Fruit fly (Drosophila melanogaster): ENCODE data around the gene CG42748.

DNA sequence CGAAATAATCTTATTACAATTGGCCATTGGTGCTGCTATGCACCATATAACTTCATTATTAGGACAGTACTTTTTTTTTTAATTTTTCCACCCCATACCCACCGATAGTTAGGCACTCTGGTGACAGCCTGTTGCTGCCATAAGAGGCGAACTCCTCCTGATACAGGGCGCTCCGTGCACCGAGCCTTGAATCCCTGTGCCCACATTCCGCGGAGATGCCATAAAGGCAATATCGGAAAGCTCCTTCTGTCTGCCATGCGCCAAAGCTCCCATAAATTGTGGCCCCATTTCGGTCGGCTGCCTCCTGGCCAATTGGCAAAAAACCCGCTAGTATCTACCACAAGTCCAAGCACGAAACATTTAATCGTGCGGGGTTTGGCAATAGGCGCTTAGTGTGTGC is 22.2 kb downstream of the CG42748 start:
- no peak for TF ChIP-seq CG8119 (GFP tag; IDR thresholded peaks at IDR 0.05)
- TF ChIP-seq ss (GFP tag; optimal IDR thresholded peaks at IDR 0.05), result no peak
- no peak for TF ChIP-seq CG32006 (GFP tag; optimal IDR thresholded peaks at IDR 0.05)
- TF ChIP-seq CG34406 (GFP tag; optimal IDR thresholded peaks at IDR 0.05), result no peak
- TF ChIP-seq CG31627 (GFP tag; optimal IDR thresholded peaks at IDR 0.05), result no peak
- no peak for TF ChIP-seq CG6854 (GFP tag; optimal IDR thresholded peaks at IDR 0.05)
- TF ChIP-seq Lpt (GFP tag; optimal IDR thresholded peaks at IDR 0.05), result no peak
- TF ChIP-seq CG11902 (GFP tag; optimal IDR thresholded peaks at IDR 0.05), result no peak
- no peak for TF ChIP-seq CG4318 (GFP tag; optimal IDR thresholded peaks at IDR 0.05)
- no peak for TF ChIP-seq Sox102F (GFP tag; optimal IDR thresholded peaks at IDR 0.05)
